Fruit fly (Drosophila melanogaster) whole organism, embryonic: ENCODE measurements around the gene CG44158.

Experiments
- Atf3 ChIP-seq: fragments of 200-800 bp; sonication (Bioruptor generic); optimal IDR thresholded peaks from 3 replicates; lab custom pipeline; 2016; ENCODE audit warnings: missing biosample characterization, missing genetic modification characterization
- Awh ChIP-seq: fragments of 200-800 bp; sonication (Bioruptor generic); IDR thresholded peaks from 2 replicates; pipeline ENCODE4, ENCODE4 v1.3.6; 2022; ENCODE audit warnings: missing biosample characterization, missing genetic modification characterization
- BEAF-32 ChIP-seq: fragments of 200-800 bp; sonication (Bioruptor generic); optimal IDR thresholded peaks from 3 replicates; lab custom pipeline; 2017; ENCODE audit warnings: missing biosample characterization, missing genetic modification characterization, mild to moderate bottlenecking, moderate library complexity, missing genetic modification reagents
- CG10462 ChIP-seq: fragments of 200-800 bp; sonication (Bioruptor generic); optimal IDR thresholded peaks from 2 replicates; lab custom pipeline; 2016; ENCODE audit warnings: missing biosample characterization, missing genetic modification characterization
- CG11398 ChIP-seq: fragments of 200-800 bp; sonication (Bioruptor generic); optimal IDR thresholded peaks from 2 replicates; lab custom pipeline; 2016; ENCODE audit warnings: missing biosample characterization, missing genetic modification characterization
- CG11696 ChIP-seq: fragments of 200-800 bp; sonication (Bioruptor generic); IDR thresholded peaks from 2 replicates; pipeline ENCODE4 v1.3.6; 2022; ENCODE audit warnings: missing biosample characterization, missing genetic modification characterization
- CG12071 ChIP-seq: fragments of 200-800 bp; sonication (Bioruptor generic); optimal IDR thresholded peaks from 3 replicates; lab custom pipeline; 2018; ENCODE audit warnings: missing biosample characterization, mild to moderate bottlenecking, missing genetic modification characterization
- CG13123 ChIP-seq: fragments of 200-800 bp; sonication (Bioruptor generic); optimal IDR thresholded peaks from 2 replicates; lab custom pipeline; 2016; ENCODE audit warnings: missing biosample characterization, missing genetic modification characterization
- CG13775 ChIP-seq: fragments of 200-800 bp; sonication (Bioruptor generic); optimal IDR thresholded peaks from 3 replicates; lab custom pipeline; 2017; ENCODE audit warnings: missing biosample characterization, mild to moderate bottlenecking, missing genetic modification characterization
- CG16863 ChIP-seq: fragments of 200-800 bp; sonication (Bioruptor generic); optimal IDR thresholded peaks from 3 replicates; lab custom pipeline; 2016; ENCODE audit warnings: missing biosample characterization, missing genetic modification characterization
- CG17361 ChIP-seq: fragments of 200-800 bp; sonication (Bioruptor generic); IDR thresholded peaks from 3 replicates; pipeline ENCODE4 v1.3.6; 2022; ENCODE audit warnings: missing biosample characterization, missing genetic modification characterization
- CG1792 ChIP-seq: fragments of 200-800 bp; sonication (Bioruptor generic); optimal IDR thresholded peaks from 2 replicates; lab custom pipeline; 2016; ENCODE audit warnings: missing biosample characterization, missing genetic modification characterization
- CG18262 ChIP-seq: fragments of 200-800 bp; optimal IDR thresholded peaks from 3 replicates; lab custom pipeline; 2019; ENCODE audit warnings: missing biosample characterization, mild to moderate bottlenecking, missing genetic modification characterization, moderate library complexity
- CG30020 ChIP-seq: fragments of 200-800 bp; optimal IDR thresholded peaks from 2 replicates; lab custom pipeline; 2019; ENCODE audit warnings: missing biosample characterization, mild to moderate bottlenecking, missing genetic modification characterization, moderate library complexity
- CG31365 ChIP-seq: fragments of 200-800 bp; sonication (Bioruptor generic); optimal IDR thresholded peaks from 2 replicates; lab custom pipeline; 2018; ENCODE audit warnings: missing biosample characterization, mild to moderate bottlenecking, missing genetic modification characterization
- CG3163 ChIP-seq: fragments of 200-800 bp; sonication (Bioruptor generic); optimal IDR thresholded peaks from 3 replicates; lab custom pipeline; 2016; ENCODE audit warnings: missing biosample characterization, missing genetic modification characterization
- CG3281 ChIP-seq: fragments of 200-800 bp; sonication (Bioruptor generic); optimal IDR thresholded peaks from 3 replicates; lab custom pipeline; 2017; ENCODE audit warnings: missing biosample characterization, mild to moderate bottlenecking, missing genetic modification characterization
- CG34376 ChIP-seq: fragments of 200-800 bp; sonication (Bioruptor generic); optimal IDR thresholded peaks from 2 replicates; lab custom pipeline; 2018; ENCODE audit warnings: missing biosample characterization, mild to moderate bottlenecking, missing genetic modification characterization
- CG4424 ChIP-seq: fragments of 200-800 bp; sonication (Bioruptor generic); optimal IDR thresholded peaks from 3 replicates; lab custom pipeline; 2016; ENCODE audit warnings: missing biosample characterization, missing genetic modification characterization
- CG6689 ChIP-seq: fragments of 200-800 bp; sonication (Bioruptor generic); IDR thresholded peaks from 2 replicates; pipeline ENCODE4 v1.3.6; 2022; ENCODE audit warnings: missing biosample characterization, missing genetic modification characterization
- CG9932 ChIP-seq: fragments of 200-800 bp; sonication (Bioruptor generic); IDR thresholded peaks from 2 replicates; pipeline ENCODE4 v1.3.6; 2022; ENCODE audit warnings: missing biosample characterization, missing genetic modification characterization
- CTCF ChIP-seq: fragments of 200-800 bp; sonication (Bioruptor generic); optimal IDR thresholded peaks from 2 replicates; lab custom pipeline; 2017; ENCODE audit warnings: missing biosample characterization, mild to moderate bottlenecking, missing genetic modification characterization, moderate library complexity
- Dfd ChIP-seq, 2 experiments: fragments of >200 bp; optimal IDR thresholded peaks; 2 replicates each; lab custom pipeline; 2017; ENCODE audit warnings: missing biosample characterization in 2 of 2, missing genetic modification characterization in 2 of 2
- Doc2 ChIP-seq: fragments of 200-800 bp; sonication (Bioruptor generic); IDR thresholded peaks from 2 replicates; pipeline ENCODE4 v1.3.6; 2022; ENCODE audit warnings: missing biosample characterization, missing genetic modification characterization
- Hmx ChIP-seq: fragments of 200-800 bp; sonication (Bioruptor generic); optimal IDR thresholded peaks from 2 replicates; lab custom pipeline; 2016; ENCODE audit warnings: missing biosample characterization, missing genetic modification characterization
- Lim3 ChIP-seq: fragments of 200-800 bp; sonication (Bioruptor generic); IDR thresholded peaks from 2 replicates; pipeline ENCODE4 v1.3.6; 2022; ENCODE audit warnings: missing biosample characterization, missing genetic modification characterization
- NK7.1 ChIP-seq: fragments of 200-800 bp; sonication (Bioruptor generic); optimal IDR thresholded peaks from 3 replicates; lab custom pipeline; 2016; ENCODE audit warnings: missing biosample characterization, missing genetic modification characterization
- Nf-YC ChIP-seq: fragments of 200-800 bp; optimal IDR thresholded peaks from 3 replicates; lab custom pipeline; 2019; ENCODE audit warnings: missing biosample characterization, mild to moderate bottlenecking, missing genetic modification characterization, moderate library complexity
- NfI ChIP-seq: fragments of 200-800 bp; sonication (Bioruptor generic); optimal IDR thresholded peaks from 3 replicates; lab custom pipeline; 2018; ENCODE audit warnings: missing biosample characterization, mild to moderate bottlenecking, missing genetic modification characterization, moderate library complexity
- Opbp ChIP-seq: fragments of 200-800 bp; sonication (Bioruptor generic); IDR thresholded peaks from 3 replicates; pipeline ENCODE4 v1.3.6; 2022; ENCODE audit warnings: missing biosample characterization, missing genetic modification characterization; ENCODE audit not compliant: partially characterized antibody
- Six4 ChIP-seq: fragments of 200-800 bp; sonication (Bioruptor generic); optimal IDR thresholded peaks from 2 replicates; lab custom pipeline; 2016; ENCODE audit warnings: missing biosample characterization, missing genetic modification characterization
- ase ChIP-seq: fragments of 200-800 bp; sonication (Bioruptor generic); IDR thresholded peaks from 3 replicates; pipeline ENCODE4 v1.3.6; 2022; ENCODE audit warnings: missing biosample characterization, missing genetic modification characterization
- bbx ChIP-seq: fragments of 200-800 bp; sonication (Bioruptor generic); IDR thresholded peaks from 2 replicates; pipeline ENCODE4 v1.3.6; 2022; ENCODE audit warnings: missing biosample characterization, missing genetic modification characterization; ENCODE audit not compliant: partially characterized antibody
- exex ChIP-seq: fragments of 200-800 bp; sonication (Bioruptor generic); optimal IDR thresholded peaks from 4 replicates; lab custom pipeline; 2018; ENCODE audit warnings: missing biosample characterization, mild to moderate bottlenecking, missing genetic modification characterization, moderate library complexity
- luna ChIP-seq: fragments of 200-800 bp; sonication (Bioruptor generic); optimal IDR thresholded peaks from 2 replicates; lab custom pipeline; 2016; ENCODE audit warnings: missing biosample characterization, missing genetic modification characterization
- otp ChIP-seq: fragments of 200-800 bp; sonication (Bioruptor generic); IDR thresholded peaks from 3 replicates; pipeline ENCODE4, ENCODE4 v1.3.6; 2022; ENCODE audit warnings: missing biosample characterization, missing genetic modification characterization
- pita ChIP-seq: fragments of 200-800 bp; sonication (Bioruptor generic); optimal IDR thresholded peaks from 2 replicates; lab custom pipeline; 2017; ENCODE audit warnings: missing biosample characterization, mild to moderate bottlenecking, missing genetic modification characterization
- pros ChIP-seq: fragments of 200-800 bp; sonication (Bioruptor generic); optimal IDR thresholded peaks from 3 replicates; lab custom pipeline; 2019; ENCODE audit warnings: missing biosample characterization, mild to moderate bottlenecking, missing genetic modification characterization, moderate library complexity
- pzg ChIP-seq: fragments of 200-800 bp; sonication (Bioruptor generic); optimal IDR thresholded peaks from 3 replicates; lab custom pipeline; 2018; ENCODE audit warnings: missing biosample characterization, mild to moderate bottlenecking, missing genetic modification characterization, moderate library complexity
- sc ChIP-seq, 3 experiments: fragments of >200 bp in 2 of 3; fragments of 200-800 bp in 1 of 3; sonication (Bioruptor generic) in 1 of 3; optimal IDR thresholded peaks; 2 replicates in 2 of 3; 3 replicates in 1 of 3; lab custom pipeline; 2017; ENCODE audit warnings: mild to moderate bottlenecking in 1 of 3, missing biosample characterization in 1 of 3, missing genetic modification characterization in 1 of 3, missing genetic modification reagents in 1 of 3
- seq ChIP-seq: fragments of 200-800 bp; sonication (Bioruptor generic); IDR thresholded peaks from 2 replicates; pipeline ENCODE4 v1.3.6; 2022; ENCODE audit warnings: missing biosample characterization, missing genetic modification characterization
- sisA ChIP-seq: fragments of 200-800 bp; sonication (Bioruptor generic); IDR thresholded peaks from 2 replicates; pipeline ENCODE4 v1.3.6; 2022; ENCODE audit warnings: missing biosample characterization, missing genetic modification characterization
- slp2 ChIP-seq: fragments of 200-800 bp; sonication (Bioruptor generic); optimal IDR thresholded peaks from 2 replicates; lab custom pipeline; 2016; ENCODE audit warnings: missing biosample characterization, missing genetic modification characterization
- tgo ChIP-seq: fragments of 200-800 bp; sonication (Bioruptor generic); IDR thresholded peaks from 3 replicates; pipeline ENCODE4 v1.3.6; 2022; ENCODE audit warnings: missing biosample characterization, missing genetic modification characterization
- tin ChIP-seq: fragments of 200-800 bp; sonication (Bioruptor generic); optimal IDR thresholded peaks from 3 replicates; lab custom pipeline; 2016; ENCODE audit warnings: missing biosample characterization, missing genetic modification characterization
- tll ChIP-seq, 2 experiments: fragments of 200-800 bp in 1 of 2; fragments of >200 bp in 1 of 2; sonication (Bioruptor generic) in 1 of 2; optimal IDR thresholded peaks; 2 replicates each; lab custom pipeline; 2017 to 2019; ENCODE audit warnings: missing biosample characterization in 2 of 2, missing genetic modification characterization in 2 of 2, mild to moderate bottlenecking in 1 of 2, moderate library complexity in 1 of 2
- vnd ChIP-seq: fragments of 200-800 bp; sonication (Bioruptor generic); IDR thresholded peaks from 3 replicates; pipeline ENCODE4 v1.3.6; 2022; ENCODE audit warnings: missing biosample characterization, missing genetic modification characterization; ENCODE audit not compliant: partially characterized antibody
- vvl ChIP-seq: fragments of 200-800 bp; sonication (Bioruptor generic); IDR thresholded peaks from 2 replicates; pipeline ENCODE4 v1.3.6; 2022; ENCODE audit warnings: missing biosample characterization, missing genetic modification characterization
- wek ChIP-seq: fragments of 200-800 bp; sonication (Bioruptor generic); optimal IDR thresholded peaks from 3 replicates; lab custom pipeline; 2018; ENCODE audit warnings: missing biosample characterization, mild to moderate bottlenecking, missing genetic modification characterization, moderate library complexity
- zen2 ChIP-seq: fragments of 200-800 bp; sonication (Bioruptor generic); IDR thresholded peaks from 3 replicates; pipeline ENCODE4 v1.3.6; 2022; ENCODE audit warnings: missing biosample characterization, missing genetic modification characterization; ENCODE audit not compliant: partially characterized antibody

CG44158 gene

dm6 chr3R:18167416-18168237, 41.0 kb upstream of the CG44158 start, which contains the start of gene wrd (continued):
- TF ChIP-seq wek: no peak
- no peak for TF ChIP-seq CG11398 (GFP tag; lab: Kevin White, UChicago)
- no peak for TF ChIP-seq Doc2
- no peak for TF ChIP-seq tgo (GFP tag; lab: Robert Waterston, UW)
- TF ChIP-seq NK7.1 (GFP tag; lab: Kevin White, UChicago): no peak
- 0 out of 3 replicates have a peak, but pooled peaks have one; percentile 37 for TF ChIP-seq Opbp (GFP tag; lab: Robert Waterston, UW)
- TF ChIP-seq slp2 (GFP tag; lab: Kevin White, UChicago): no peak
- TF ChIP-seq otp: no peak
- no peak for TF ChIP-seq CG1792 (GFP tag; lab: Kevin White, UChicago)
- TF ChIP-seq CTCF (GFP tag; lab: Kevin White, UChicago): no peak
- no peak for TF ChIP-seq CG11696 (GFP tag; lab: Robert Waterston, UW)
- TF ChIP-seq CG30020 (tag; lab: Kevin White, UChicago): peak; percentile 5
- no peak for TF ChIP-seq ase (GFP tag; lab: Robert Waterston, UW)
- peak; percentile 53 for TF ChIP-seq BEAF-32 (GFP tag; lab: Kevin White, UChicago)
- no peak for TF ChIP-seq Dfd (GFP tag; optimal IDR thresholded peaks at IDR 0.05; lab: Kevin White, UChicago)
- no peak for TF ChIP-seq Hmx
- no peak for TF ChIP-seq CG16863 (GFP tag; lab: Kevin White, UChicago)
- TF ChIP-seq Awh (GFP tag; lab: Robert Waterston, UW): no peak
- TF ChIP-seq CG3281 (GFP tag; lab: Kevin White, UChicago): peak; percentile 4
- TF ChIP-seq luna (GFP tag; lab: Kevin White, UChicago): no peak
- peak; percentile 77 for TF ChIP-seq CG17361 (GFP tag; lab: Robert Waterston, UW)
- TF ChIP-seq CG13123 (GFP tag; lab: Kevin White, UChicago): no peak
- no peak; the same call in none of the 2 replicates for TF ChIP-seq vvl (GFP tag; lab: Robert Waterston, UW)
- no peak for TF ChIP-seq CG12071 (GFP tag; lab: Kevin White, UChicago)
- no peak for TF ChIP-seq CG3163 (GFP tag; lab: Kevin White, UChicago)
- peak; percentile 34 for TF ChIP-seq pzg
- TF ChIP-seq CG18262: peak; percentile 63
- TF ChIP-seq seq (GFP tag; lab: Robert Waterston, UW): no peak
- no peak for TF ChIP-seq CG10462
- peak; percentile 19 for TF ChIP-seq CG13775 (GFP tag; lab: Kevin White, UChicago)
- TF ChIP-seq vnd: no peak
- no peak for TF ChIP-seq bbx
- TF ChIP-seq pita (GFP tag; lab: Kevin White, UChicago): no peak
- no peak for TF ChIP-seq tin (GFP tag; lab: Kevin White, UChicago)
- no peak for TF ChIP-seq NfI (GFP tag; lab: Kevin White, UChicago)
- peak; percentile 53 for TF ChIP-seq CG9932 (GFP tag; lab: Robert Waterston, UW)
- TF ChIP-seq CG6689 (GFP tag; lab: Robert Waterston, UW): no peak; the same call in 1 of the 2 replicates
- no peak for TF ChIP-seq pros (GFP tag; lab: Kevin White, UChicago)
- no peak for TF ChIP-seq Six4 (GFP tag; lab: Kevin White, UChicago)
- no peak for TF ChIP-seq Lim3 (GFP tag; lab: Robert Waterston, UW)
- no peak for TF ChIP-seq sc (optimal IDR thresholded peaks at IDR 0.05; lab: Kevin White, UChicago)
- no peak for TF ChIP-seq sc (GFP tag; optimal IDR thresholded peaks at IDR 0.05; lab: Kevin White, UChicago)
- TF ChIP-seq Atf3 (GFP tag; lab: Kevin White, UChicago): no peak
- no peak for TF ChIP-seq zen2 (GFP tag; lab: Robert Waterston, UW)
- no peak for TF ChIP-seq tll (GFP tag; optimal IDR thresholded peaks at IDR 0.05; lab: Kevin White, UChicago)
- no peak for TF ChIP-seq exex (tag; lab: Kevin White, UChicago)
- 0 out of 2 replicates have a peak, but pooled peaks have one; percentile 9 for TF ChIP-seq sisA
- TF ChIP-seq Nf-YC (tag; lab: Kevin White, UChicago): peak; percentile 40
- TF ChIP-seq CG4424: peak; percentile 2
- TF ChIP-seq CG34376 (GFP tag; lab: Kevin White, UChicago): peak; percentile 23
- TF ChIP-seq CG31365 (tag; lab: Kevin White, UChicago): no peak
